Worm (Caenorhabditis elegans): ENCODE results near the gene ZK816.1.

Gene ZK816.1

DNA sequence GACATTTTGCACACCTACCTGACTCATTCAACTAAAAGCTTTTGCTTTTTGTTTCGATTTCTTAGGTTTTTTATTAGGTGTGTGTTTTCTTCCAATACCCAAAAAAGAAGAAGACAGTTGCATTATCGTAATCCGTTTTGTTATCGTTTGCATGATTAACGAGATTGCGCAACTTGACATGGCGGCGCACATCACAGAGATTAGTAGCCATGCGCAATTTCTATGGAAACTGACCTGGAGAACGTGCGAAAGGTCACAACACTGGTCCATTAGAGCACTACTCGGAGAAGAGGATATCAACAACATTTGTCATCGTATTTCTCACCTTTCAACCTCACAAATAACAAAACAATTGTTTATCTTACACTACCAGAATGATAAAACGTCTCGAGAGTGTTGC is 34.7 kb upstream of the ZK816.1 start:
- TF ChIP-seq attf-3 (GFP tag; conservative IDR thresholded peaks at IDR 0.05) (no peak), attf-5 (GFP tag; optimal IDR thresholded peaks at IDR 0.05) (no peak), ztf-6 (GFP tag; IDR thresholded peaks at IDR 0.05) (no peak), snpc-4 (GFP tag; optimal IDR thresholded peaks at IDR 0.05) (no peak), snpc-4 (tag; optimal IDR thresholded peaks at IDR 0.05) (no peak), ztf-28 (GFP tag; IDR thresholded peaks at IDR 0.05) (no peak), madf-8 (GFP tag; conservative IDR thresholded peaks at IDR 0.05) (no peak), ZK185.1 (tag; optimal IDR thresholded peaks at IDR 0.05; ENCODE audit: poor library complexity, severe bottlenecking) (no peak), die-1 (tag; optimal IDR thresholded peaks at IDR 0.05) (no peak), B0019.2 (GFP tag; conservative IDR thresholded peaks at IDR 0.05) (no peak), ceh-100 (GFP tag; IDR thresholded peaks at IDR 0.05) (no peak)

DNA sequence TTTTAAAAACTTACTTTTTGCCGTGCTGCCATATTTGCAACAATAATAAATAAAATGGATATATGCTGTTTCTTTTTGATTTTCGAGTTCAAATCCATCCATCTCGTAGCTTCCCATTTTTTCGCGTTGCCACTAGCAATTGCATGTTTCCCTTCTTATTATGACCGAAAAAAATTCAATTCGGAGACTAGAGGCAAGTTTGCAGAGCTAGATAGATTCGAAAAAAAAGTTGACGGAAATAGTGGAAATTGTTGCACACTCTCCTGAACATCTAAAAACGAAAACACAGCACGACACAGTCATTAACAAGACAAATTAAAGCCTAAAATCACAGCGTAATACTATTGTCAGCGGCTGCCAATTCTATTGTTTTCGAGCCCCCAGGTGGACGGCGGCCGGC is 25.3 kb upstream of the ZK816.1 start, which contains the start of gene F11D5.6:
Gene F11D5.6 (minus strand): TSS at position 101 of the 400 bp plus-strand sequence.
- TF ChIP-seq aptf-3 (GFP tag; IDR thresholded peaks at IDR 0.05): no peak
- no peak for TF ChIP-seq attf-3 (GFP tag; conservative IDR thresholded peaks at IDR 0.05)
- TF ChIP-seq madf-10 (tag; optimal IDR thresholded peaks at IDR 0.05): no peak
- TF ChIP-seq fkh-3 (tag; optimal IDR thresholded peaks at IDR 0.05): no peak
- TF ChIP-seq gei-17 (GFP tag; optimal IDR thresholded peaks at IDR 0.05): no peak
- no peak for TF ChIP-seq C06A6.2 (GFP tag; conservative IDR thresholded peaks at IDR 0.05)
- no peak for TF ChIP-seq egl-44 (GFP tag; IDR thresholded peaks at IDR 0.05)
- no peak for TF ChIP-seq egrh-3 (GFP tag; IDR thresholded peaks at IDR 0.05)

DNA sequence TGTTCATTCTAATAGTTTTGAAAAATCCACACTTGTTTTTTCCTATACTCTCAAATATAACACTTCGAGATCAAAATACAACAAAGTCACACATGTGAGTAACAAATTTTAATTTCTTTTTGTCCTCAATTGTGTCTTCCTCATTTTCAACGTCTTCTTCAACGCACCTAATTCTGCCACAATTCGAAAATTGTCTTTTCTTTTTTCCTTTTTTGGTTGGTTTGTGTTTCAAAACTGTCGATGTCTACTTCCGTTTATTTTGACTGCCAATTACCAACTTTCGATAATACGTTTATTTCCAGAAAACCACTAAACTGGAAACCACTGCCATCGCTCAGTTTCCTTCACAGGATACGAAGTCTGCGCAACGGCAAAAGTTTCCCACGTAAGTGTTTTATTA is 18.7 kb upstream of the ZK816.1 start, which contains the start of gene F11D5.1:
Gene F11D5.1 (plus strand): TSS at position 301 of the 400 bp plus-strand sequence.
- TF ChIP-seq nhr-179 (tag; optimal IDR thresholded peaks at IDR 0.05) (no peak), C17E4.6 (GFP tag; IDR thresholded peaks at IDR 0.05) (no peak), ets-4 (GFP tag; optimal IDR thresholded peaks at IDR 0.05) (no peak), F52B5.7 (tag; optimal IDR thresholded peaks at IDR 0.05) (no peak), T26A5.8 (tag; optimal IDR thresholded peaks at IDR 0.05) (no peak)

DNA sequence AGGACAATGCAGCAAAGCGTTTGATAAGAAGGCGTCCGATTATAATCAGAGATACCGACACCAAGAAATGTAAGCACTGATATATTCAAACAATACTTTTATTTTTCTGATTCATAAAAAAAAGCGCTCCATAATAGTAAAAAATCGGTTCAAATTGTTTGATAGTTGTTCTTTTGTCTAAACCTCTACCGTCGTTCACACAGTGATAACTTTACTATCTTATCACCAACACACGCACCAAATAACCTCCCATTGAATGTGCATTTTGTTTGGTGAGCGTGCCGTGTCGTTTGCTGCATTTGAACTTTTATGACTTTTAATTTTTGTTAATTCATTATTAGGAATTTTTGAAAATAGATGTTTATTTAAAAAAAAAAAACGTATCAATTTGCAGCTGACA is 17.4 kb upstream of the ZK816.1 start:
- no peak for TF ChIP-seq ztf-22 (GFP tag; optimal IDR thresholded peaks at IDR 0.05)
- peak; percentile 78 for TF ChIP-seq nhr-80 (tag; optimal IDR thresholded peaks at IDR 0.05)

DNA sequence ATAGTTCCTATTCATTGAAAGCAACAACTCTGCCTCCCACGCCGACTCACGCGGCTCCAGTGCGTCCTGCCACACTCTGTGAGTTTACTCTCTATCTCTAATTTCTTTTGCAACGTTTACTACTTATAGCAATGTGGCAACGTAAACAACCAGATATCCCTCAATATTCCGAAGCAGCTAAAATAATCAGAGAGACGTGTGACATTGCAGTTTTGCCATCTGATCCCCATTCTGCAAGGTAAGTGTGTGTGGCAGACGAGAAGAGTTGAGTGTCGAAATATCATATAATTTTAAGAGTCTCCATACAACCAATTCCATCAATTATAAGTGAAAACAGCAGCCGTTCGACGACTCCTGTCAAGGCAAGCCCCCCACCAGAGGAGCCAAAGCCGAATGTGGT is 11.6 kb upstream of the ZK816.1 start:
- TF ChIP-seq snpc-1.3 (tag; optimal IDR thresholded peaks at IDR 0.05; ENCODE audit: insufficient read depth) (no peak), rpc-1 (optimal IDR thresholded peaks at IDR 0.05) (no peak), rpc-1 (tag; optimal IDR thresholded peaks at IDR 0.05) (no peak), lin-40 (tag; optimal IDR thresholded peaks at IDR 0.05) (no peak), him-1 (tag; optimal IDR thresholded peaks at IDR 0.05) (no peak), K11D2.4 (GFP tag; IDR thresholded peaks at IDR 0.05) (no peak), B0035.1 (tag; optimal IDR thresholded peaks at IDR 0.05) (no peak), sptf-2 (GFP tag; optimal IDR thresholded peaks at IDR 0.05) (no peak), lsy-27 (tag; optimal IDR thresholded peaks at IDR 0.05; ENCODE audit: borderline replicate concordance, insufficient read depth) (no peak), pha-4 (tag; optimal IDR thresholded peaks at IDR 0.05) (no peak), hlh-12 (tag; optimal IDR thresholded peaks at IDR 0.05) (no peak), aptf-3 (GFP tag; IDR thresholded peaks at IDR 0.05) (no peak), egl-44 (GFP tag; IDR thresholded peaks at IDR 0.05) (no peak), let-607 (tag; optimal IDR thresholded peaks at IDR 0.05) (no peak)
